Worm (Caenorhabditis elegans) whole organism, early embryonic: ENCODE results near the gene B0252.5.
"Not testable (repeated sequence)": the region's sequence is repeated elsewhere in the genome, so short reads cannot be mapped to it uniquely, and the experiment has no call there.

Experiments used
- B0310.2 ChIP-seq: sonication (generic microtip); optimal IDR thresholded peaks from 2 replicates; lab custom pipeline; 2016; ENCODE audit warnings: mild to moderate bottlenecking, missing genetic modification characterization, missing compliant biosample characterization
- F13C5.2 ChIP-seq: sonication (generic microtip); optimal IDR thresholded peaks from 2 replicates; lab custom pipeline; 2017; ENCODE audit warnings: mild to moderate bottlenecking, missing genetic modification characterization, inconsistent platforms, missing compliant biosample characterization
- aly-1 ChIP-seq: sonication (generic microtip); optimal IDR thresholded peaks from 2 replicates; lab custom pipeline; 2016; ENCODE audit warnings: missing genetic modification characterization, missing compliant biosample characterization
- ama-1 ChIP-seq: fragments of 150-350 bp; optimal IDR thresholded peaks from 2 replicates; lab custom pipeline; 2014
- ceh-13 ChIP-seq: fragments of 200-800 bp; sonication (Bioruptor generic); optimal IDR thresholded peaks from 2 replicates; lab custom pipeline; 2018; ENCODE audit warnings: mild to moderate bottlenecking, missing genetic modification characterization, missing compliant biosample characterization
- ceh-36 ChIP-seq: sonication (generic microtip); optimal IDR thresholded peaks from 2 replicates; lab custom pipeline; 2016; ENCODE audit warnings: missing genetic modification characterization, inconsistent platforms, missing compliant biosample characterization
- ets-7 ChIP-seq: sonication (generic microtip); optimal IDR thresholded peaks from 2 replicates; lab custom pipeline; 2016; ENCODE audit warnings: missing genotype, missing genetic modification characterization, missing compliant biosample characterization
- flt-1 ChIP-seq: fragments of 200-800 bp; sonication (Bioruptor generic); IDR thresholded peaks from 2 replicates; pipeline ENCODE4 v1.3.6; 2022; ENCODE audit warnings: missing genetic modification characterization, missing compliant biosample characterization
- hmbx-1 ChIP-seq: sonication (generic microtip); optimal IDR thresholded peaks from 2 replicates; lab custom pipeline; 2016; ENCODE audit warnings: mild to moderate bottlenecking, missing genetic modification characterization, missing compliant biosample characterization
- hmg-4 ChIP-seq: fragments of 200-800 bp; sonication (Bioruptor generic); optimal IDR thresholded peaks from 2 replicates; lab custom pipeline; 2018; ENCODE audit warnings: mild to moderate bottlenecking, missing genetic modification characterization, missing compliant biosample characterization
- hnd-1 ChIP-seq: sonication (generic microtip); optimal IDR thresholded peaks from 2 replicates; lab custom pipeline; 2016; ENCODE audit warnings: missing genetic modification characterization, missing compliant biosample characterization
- pes-1 ChIP-seq: fragments of 200-800 bp; sonication (Bioruptor generic); IDR thresholded peaks from 2 replicates; pipeline ENCODE4 v1.3.6; 2022; ENCODE audit warnings: missing genetic modification reagents, missing genetic modification characterization, missing compliant biosample characterization
- scrt-1 ChIP-seq: fragments of 200-800 bp; sonication (Bioruptor generic); IDR thresholded peaks from 2 replicates; pipeline ENCODE4 v1.3.6; 2022; ENCODE audit warnings: missing genetic modification characterization, missing compliant biosample characterization
- sea-1 ChIP-seq: fragments of 200-800 bp; sonication (Bioruptor generic); conservative IDR thresholded peaks from 2 replicates; pipeline ENCODE4 v1.3.6; 2022; ENCODE audit warnings: missing genetic modification characterization, missing compliant biosample characterization
- tbx-11 ChIP-seq: fragments of 200-800 bp; sonication (Bioruptor generic); IDR thresholded peaks from 2 replicates; pipeline ENCODE4 v1.3.6; 2022; ENCODE audit warnings: missing genetic modification characterization, missing compliant biosample characterization
- tbx-37 ChIP-seq: fragments of 200-800 bp; sonication (Bioruptor generic); conservative IDR thresholded peaks from 2 replicates; pipeline ENCODE4 v1.3.6; 2022; ENCODE audit warnings: missing genetic modification reagents, missing genetic modification characterization, missing compliant biosample characterization
- tra-4 ChIP-seq: sonication (generic microtip); optimal IDR thresholded peaks from 2 replicates; lab custom pipeline; 2017; ENCODE audit warnings: missing genetic modification characterization, missing compliant biosample characterization

Gene B0252.5

ce11 chrII:6909568-6910122 lies 9.0 kb downstream of the B0252.5 start, which contains the start of gene asm-1:
Gene asm-1 (plus strand): TSS chrII:6910072.
- TF ChIP-seq hmg-4 (GFP tag; lab: Kevin White, UChicago) (no peak), tbx-37 (no peak)

- TF ChIP-seq ceh-13 (GFP tag; lab: Kevin White, UChicago) (no peak), pes-1 (GFP tag; lab: Robert Waterston, UW) (no peak), ama-1 (lab: Kevin White, UChicago) (no peak), hmbx-1 (tag; lab: Kevin White, UChicago) (no peak), hnd-1 (tag; lab: Kevin White, UChicago) (no peak), aly-1 (tag; lab: Kevin White, UChicago) (no peak), B0310.2 (tag; lab: Kevin White, UChicago) (no peak), scrt-1 (no peak), ceh-36 (tag; lab: Kevin White, UChicago) (no peak), tra-4 (no peak), tbx-11 (GFP tag; lab: Robert Waterston, UW) (no peak), tbx-37 (no peak)
Measured at ce11 chrII:6908689-6909088, 10.0 kb downstream of the B0252.5 start.

- not testable (repeated sequence) for TF ChIP-seq B0310.2 (tag; lab: Kevin White, UChicago); pes-1 (GFP tag; lab: Robert Waterston, UW); ets-7 (tag; lab: Kevin White, UChicago)
Measured at ce11 chrII:6907657-6908056, 11.0 kb downstream of the B0252.5 start, which contains the start of gene B0252.3. Gene B0252.3 (minus strand): TSS chrII:6907757.

ce11 chrII:6901795-6902194 lies 16.9 kb downstream of the B0252.5 start, which contains the start of gene psmd-9:
Gene psmd-9 (plus strand): TSS chrII:6902095.
- TF ChIP-seq B0310.2 (tag; lab: Kevin White, UChicago) (no peak), pes-1 (GFP tag; lab: Robert Waterston, UW) (no peak), ceh-13 (GFP tag; lab: Kevin White, UChicago) (no peak), hmg-4 (GFP tag; lab: Kevin White, UChicago) (no peak), hnd-1 (tag; lab: Kevin White, UChicago) (no peak), ets-7 (tag; lab: Kevin White, UChicago) (no peak), sea-1 (GFP tag; lab: Robert Waterston, UW) (no peak), aly-1 (tag; lab: Kevin White, UChicago) (no peak), F13C5.2 (tag; lab: Kevin White, UChicago) (no peak), tbx-37 (no peak), scrt-1 (no peak), ama-1 (lab: Kevin White, UChicago) (no peak), hmbx-1 (tag; lab: Kevin White, UChicago) (no peak), tra-4 (no peak), flt-1 (GFP tag; lab: Robert Waterston, UW) (no peak), ceh-36 (tag; lab: Kevin White, UChicago) (no peak), tbx-11 (GFP tag; lab: Robert Waterston, UW) (no peak)

ce11 chrII:6900708-6901107 lies 18.0 kb downstream of the B0252.5 start:
- no peak for TF ChIP-seq ama-1 (lab: Kevin White, UChicago)
- no peak for TF ChIP-seq aly-1 (tag; lab: Kevin White, UChicago)

ce11 chrII:6898017-6898779 lies 20.5 kb downstream of the B0252.5 start, which contains the start of gene hrpl-1:
Gene hrpl-1 (plus strand): TSS chrII:6898729.
- 0 out of 2 replicates have a peak, but pooled peaks have one; percentile 72 for TF ChIP-seq sea-1 (GFP tag; lab: Robert Waterston, UW)
- TF ChIP-seq flt-1 (GFP tag; lab: Robert Waterston, UW), result peak; percentile 74
- no peak; the same call in 1 of the 2 replicates for TF ChIP-seq pes-1 (GFP tag; lab: Robert Waterston, UW)
- peak; percentile 89 for TF ChIP-seq ceh-36 (tag; lab: Kevin White, UChicago)
- TF ChIP-seq scrt-1, result peak; percentile 80
- TF ChIP-seq F13C5.2 (tag; lab: Kevin White, UChicago), result no peak
- peak; percentile 63 for TF ChIP-seq hmg-4 (GFP tag; lab: Kevin White, UChicago)
- TF ChIP-seq hmbx-1 (tag; lab: Kevin White, UChicago), result peak; percentile 4
- peak; percentile 3 for TF ChIP-seq hnd-1 (tag; lab: Kevin White, UChicago)
- peak; percentile 27 for TF ChIP-seq ceh-13 (GFP tag; lab: Kevin White, UChicago)
- TF ChIP-seq aly-1 (tag; lab: Kevin White, UChicago), result peak; percentile 25
- no peak for TF ChIP-seq B0310.2 (tag; lab: Kevin White, UChicago)
- TF ChIP-seq ets-7 (tag; lab: Kevin White, UChicago), result no peak
- no peak for TF ChIP-seq ama-1 (lab: Kevin White, UChicago)
- peak; percentile 69 for TF ChIP-seq tbx-11 (GFP tag; lab: Robert Waterston, UW)
- TF ChIP-seq tra-4, result no peak
- no peak; the same call in 1 of the 2 replicates for TF ChIP-seq tbx-37

- TF ChIP-seq flt-1 (GFP tag; lab: Robert Waterston, UW) (no peak), tbx-11 (GFP tag; lab: Robert Waterston, UW) (no peak)
Measured at ce11 chrII:6897507-6897906, 21.2 kb downstream of the B0252.5 start, which contains the start of gene C44B7.11. Gene C44B7.11 (minus strand): TSS chrII:6897540.
